Worm (Caenorhabditis elegans): Measurements from ENCODE around the gene T02G5.14.

DNA sequence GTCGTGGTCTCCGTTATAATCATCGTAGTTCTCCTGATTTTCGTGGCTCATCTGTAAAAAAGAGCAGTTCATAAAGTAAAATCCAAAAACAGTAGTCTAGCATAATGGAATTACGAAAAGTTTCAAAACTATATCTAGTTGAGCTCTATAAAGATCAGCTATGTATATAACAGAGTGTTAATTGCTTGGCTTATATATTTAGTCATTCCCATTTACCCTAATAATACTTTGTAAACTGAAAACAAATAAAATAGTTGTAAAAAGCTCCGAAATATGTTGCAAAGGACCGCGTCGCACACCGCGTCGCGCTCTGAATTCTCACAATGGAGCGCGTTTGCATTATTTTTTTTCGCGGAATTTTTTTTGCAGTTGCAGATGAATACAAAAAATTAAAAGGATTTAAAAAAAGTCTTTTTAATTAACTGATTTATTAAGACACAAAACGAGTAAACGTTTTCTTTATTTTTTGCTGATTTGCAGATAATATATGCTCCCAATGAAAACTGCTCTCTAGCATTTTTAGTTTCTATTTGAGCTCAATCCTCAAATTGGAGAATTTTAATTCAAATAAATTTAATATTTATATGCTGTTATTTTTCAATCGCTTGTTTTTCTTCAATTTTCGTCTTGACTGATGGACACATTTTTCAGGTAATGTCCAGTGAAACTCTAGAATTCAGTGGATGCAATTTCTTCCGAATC lies 33.9 kb upstream of the T02G5.14 start, which contains the start of the genes tcer-1 and ZK1127.5:
- TF ChIP-seq lin-15B (tag; optimal IDR thresholded peaks at IDR 0.05) (peak; percentile 73), ces-1 (GFP tag; optimal IDR thresholded peaks at IDR 0.05) (no peak), unc-130 (tag; optimal IDR thresholded peaks at IDR 0.05) (no peak), nhr-237 (tag; optimal IDR thresholded peaks at IDR 0.05) (peak; percentile 1), ceh-88 (GFP tag; IDR thresholded peaks at IDR 0.05) (no peak), ceh-82 (tag; optimal IDR thresholded peaks at IDR 0.05) (peak; percentile 26 to 70 (median 39)), pqm-1 (tag; optimal IDR thresholded peaks at IDR 0.05) (no peak)

Measured in whole organism, L1 larva.